Worm (Caenorhabditis elegans) whole organism, young adult: Measurements from ENCODE around the gene ugt-48.

Experiments
- B0019.2 ChIP-seq: fragments of 200-800 bp; sonication (Bioruptor generic); conservative IDR thresholded peaks from 2 replicates; pipeline ENCODE4 v1.3.6; 2022; ENCODE audit warnings: missing genetic modification reagents, missing genetic modification characterization, missing compliant biosample characterization
- B0035.1 ChIP-seq: sonication (generic microtip); optimal IDR thresholded peaks from 2 replicates; lab custom pipeline; 2016; ENCODE audit warnings: missing genetic modification characterization, mild to moderate bottlenecking, missing compliant biosample characterization, missing genotype, missing genetic modification reagents
- B0261.1 ChIP-seq: sonication (generic microtip); optimal IDR thresholded peaks from 2 replicates; lab custom pipeline; 2016; ENCODE audit warnings: mild to moderate bottlenecking, missing genetic modification characterization, moderate library complexity, missing compliant biosample characterization
- B0336.3 ChIP-seq: fragments of 200-800 bp; sonication (Bioruptor generic); IDR thresholded peaks from 2 replicates; pipeline ENCODE4 v1.3.6; 2022; ENCODE audit warnings: missing genetic modification characterization, missing compliant biosample characterization
- C06A6.2 ChIP-seq: fragments of 200-800 bp; sonication (Bioruptor generic); conservative IDR thresholded peaks from 2 replicates; pipeline ENCODE4 v1.3.6; 2022; ENCODE audit warnings: missing genetic modification characterization, missing compliant biosample characterization
- C17E4.6 ChIP-seq: fragments of 200-800 bp; sonication (Bioruptor generic); IDR thresholded peaks from 2 replicates; pipeline ENCODE4 v1.3.6; 2022; ENCODE audit warnings: missing genetic modification reagents, missing genetic modification characterization, missing compliant biosample characterization
- D2030.7 ChIP-seq: fragments of 200-800 bp; sonication (Bioruptor generic); IDR thresholded peaks from 2 replicates; pipeline ENCODE4 v1.3.6; 2022; ENCODE audit warnings: missing genetic modification reagents, missing genetic modification characterization, missing compliant biosample characterization
- F10E7.11 ChIP-seq: sonication (generic microtip); optimal IDR thresholded peaks from 2 replicates; lab custom pipeline; 2017; ENCODE audit warnings: mild to moderate bottlenecking, missing genetic modification characterization, moderate library complexity, missing compliant biosample characterization
- F33H1.4 ChIP-seq: fragments of 200-800 bp; sonication (Bioruptor generic); IDR thresholded peaks from 2 replicates; pipeline ENCODE4 v1.3.6; 2022; ENCODE audit warnings: missing genetic modification reagents, missing genetic modification characterization, missing compliant biosample characterization
- F52B5.7 ChIP-seq: sonication (generic microtip); optimal IDR thresholded peaks from 2 replicates; lab custom pipeline; 2016; ENCODE audit warnings: mild to moderate bottlenecking, missing genetic modification characterization, missing compliant biosample characterization
- F55B11.4 ChIP-seq: sonication (generic microtip); optimal IDR thresholded peaks from 2 replicates; lab custom pipeline; 2016; ENCODE audit warnings: missing compliant biosample characterization, missing genetic modification characterization, borderline replicate concordance; ENCODE audit not compliant: insufficient read depth
- Y53F4B.3 ChIP-seq: fragments of 200-800 bp; sonication (Bioruptor generic); IDR thresholded peaks from 2 replicates; pipeline ENCODE4 v1.3.6; 2022; ENCODE audit warnings: missing genetic modification reagents, missing genetic modification characterization, missing compliant biosample characterization
- Y56A3A.18 ChIP-seq: fragments of 200-800 bp; sonication (Bioruptor generic); IDR thresholded peaks from 2 replicates; pipeline ENCODE4 v1.3.6; 2022; ENCODE audit warnings: missing genetic modification reagents, missing genetic modification characterization, missing compliant biosample characterization
- Y67H2A.10 ChIP-seq: fragments of 200-800 bp; sonication (Bioruptor generic); conservative IDR thresholded peaks from 2 replicates; pipeline ENCODE4 v1.3.6; 2022; ENCODE audit warnings: missing genetic modification reagents, missing genetic modification characterization, missing compliant biosample characterization
- Y79H2A.3 ChIP-seq: fragments of 200-800 bp; sonication (Bioruptor generic); conservative IDR thresholded peaks from 2 replicates; pipeline ENCODE4 v1.3.6; 2022; ENCODE audit warnings: missing genetic modification reagents, missing genetic modification characterization, missing compliant biosample characterization
- Y95B8A.8 ChIP-seq: fragments of 200-800 bp; sonication (Bioruptor generic); IDR thresholded peaks from 2 replicates; pipeline ENCODE4 v1.3.6; 2022; ENCODE audit warnings: missing genetic modification reagents, missing genetic modification characterization, missing compliant biosample characterization
- aptf-3 ChIP-seq: fragments of 200-800 bp; sonication (Bioruptor generic); IDR thresholded peaks from 2 replicates; pipeline ENCODE4 v1.3.6; 2022; ENCODE audit warnings: missing genetic modification characterization, missing compliant biosample characterization
- attf-3 ChIP-seq: fragments of 200-800 bp; sonication (Bioruptor generic); conservative IDR thresholded peaks from 2 replicates; pipeline ENCODE4 v1.3.6; 2022; ENCODE audit warnings: missing genetic modification reagents, missing genetic modification characterization, missing compliant biosample characterization
- attf-5 ChIP-seq: fragments of 200-800 bp; sonication (Bioruptor generic); optimal IDR thresholded peaks from 2 replicates; lab custom pipeline; 2018; ENCODE audit warnings: mild to moderate bottlenecking, missing genetic modification characterization, missing compliant biosample characterization
- attf-6 ChIP-seq: fragments of 200-800 bp; sonication (Bioruptor generic); IDR thresholded peaks from 2 replicates; pipeline ENCODE4 v1.3.6; 2022; ENCODE audit warnings: missing genetic modification reagents, missing genetic modification characterization, missing compliant biosample characterization
- ceh-27 ChIP-seq: fragments of 200-800 bp; sonication (Bioruptor generic); optimal IDR thresholded peaks from 2 replicates; lab custom pipeline; 2018; ENCODE audit warnings: mild to moderate bottlenecking, missing genetic modification characterization, moderate library complexity, missing compliant biosample characterization
- ceh-58 ChIP-seq: fragments of 200-800 bp; sonication (Bioruptor generic); IDR thresholded peaks from 2 replicates; pipeline ENCODE4 v1.3.6; 2022; ENCODE audit warnings: missing genetic modification characterization, missing compliant biosample characterization
- ceh-91 ChIP-seq: fragments of 200-800 bp; sonication (Bioruptor generic); IDR thresholded peaks from 2 replicates; pipeline ENCODE4 v1.3.6; 2022; ENCODE audit warnings: missing genetic modification reagents, missing genetic modification characterization, missing compliant biosample characterization
- die-1 ChIP-seq: sonication (generic microtip); optimal IDR thresholded peaks from 2 replicates; lab custom pipeline; 2016; ENCODE audit warnings: missing genotype, mild to moderate bottlenecking, missing genetic modification characterization, missing compliant biosample characterization
- egl-44 ChIP-seq: fragments of 200-800 bp; sonication (Bioruptor generic); IDR thresholded peaks from 2 replicates; pipeline ENCODE4 v1.3.6; 2022; ENCODE audit warnings: missing genetic modification reagents, missing genetic modification characterization, missing compliant biosample characterization
- hmg-1.2 ChIP-seq: fragments of 200-800 bp; sonication (Bioruptor generic); IDR thresholded peaks from 2 replicates; pipeline ENCODE4 v1.3.6; 2022; ENCODE audit warnings: missing genetic modification reagents, missing genetic modification characterization, missing compliant biosample characterization
- hrde-1 ChIP-seq: sonication (generic microtip); optimal IDR thresholded peaks from 2 replicates; lab custom pipeline; 2016; ENCODE audit warnings: missing genetic modification characterization, mild to moderate bottlenecking, missing compliant biosample characterization, moderate library complexity, missing genotype, missing genetic modification reagents, borderline replicate concordance
- lir-1 ChIP-seq: fragments of 200-800 bp; sonication (Bioruptor generic); conservative IDR thresholded peaks from 2 replicates; pipeline ENCODE4 v1.3.6; 2022; ENCODE audit warnings: missing genetic modification reagents, missing genetic modification characterization, missing compliant biosample characterization
- lsl-1 ChIP-seq: fragments of 200-800 bp; sonication (Bioruptor generic); optimal IDR thresholded peaks from 2 replicates; lab custom pipeline; 2018; ENCODE audit warnings: mild to moderate bottlenecking, missing genetic modification characterization, moderate library complexity, missing compliant biosample characterization
- madf-10 ChIP-seq: sonication (generic microtip); optimal IDR thresholded peaks from 2 replicates; lab custom pipeline; 2016; ENCODE audit warnings: mild to moderate bottlenecking, missing genetic modification characterization, missing compliant biosample characterization
- madf-8 ChIP-seq: fragments of 200-800 bp; sonication (Bioruptor generic); conservative IDR thresholded peaks from 2 replicates; pipeline ENCODE4 v1.3.6; 2022; ENCODE audit warnings: missing genetic modification reagents, missing genetic modification characterization, missing compliant biosample characterization
- mes-4 ChIP-seq: sonication (generic microtip); optimal IDR thresholded peaks from 2 replicates; lab custom pipeline; 2016; ENCODE audit warnings: missing genotype, missing genetic modification characterization, missing compliant biosample characterization
- mxl-1 ChIP-seq: sonication (generic microtip); optimal IDR thresholded peaks from 2 replicates; lab custom pipeline; 2016; ENCODE audit warnings: missing genetic modification characterization, missing compliant biosample characterization
- nfya-1 ChIP-seq: sonication (generic microtip); optimal IDR thresholded peaks from 2 replicates; lab custom pipeline; 2017; ENCODE audit warnings: antibody characterized with exemption, missing compliant biosample characterization, missing genetic modification characterization, borderline replicate concordance; ENCODE audit not compliant: insufficient read depth
- nfya-2 ChIP-seq: fragments of 200-800 bp; sonication (Bioruptor generic); IDR thresholded peaks from 2 replicates; pipeline ENCODE4 v1.3.6; 2022; ENCODE audit warnings: missing genetic modification reagents, missing genetic modification characterization, missing compliant biosample characterization
- nhr-120 ChIP-seq: fragments of 200-800 bp; sonication (Bioruptor generic); IDR thresholded peaks from 2 replicates; pipeline ENCODE4 v1.3.6; 2022; ENCODE audit warnings: missing genetic modification characterization, missing compliant biosample characterization
- nhr-90 ChIP-seq: sonication (generic microtip); optimal IDR thresholded peaks from 2 replicates; lab custom pipeline; 2016; ENCODE audit warnings: missing genotype, mild to moderate bottlenecking, missing genetic modification characterization, missing compliant biosample characterization
- pbrm-1 ChIP-seq: fragments of 200-800 bp; sonication (Bioruptor generic); IDR thresholded peaks from 2 replicates; pipeline ENCODE4 v1.3.6; 2022; ENCODE audit warnings: missing genetic modification reagents, missing genetic modification characterization, missing compliant biosample characterization
- snpc-1.1 ChIP-seq: sonication (generic microtip); optimal IDR thresholded peaks from 2 replicates; lab custom pipeline; 2017; ENCODE audit warnings: missing genetic modification characterization, mild to moderate bottlenecking, missing compliant biosample characterization, antibody characterized with exemption, moderate library complexity, missing genotype, missing genetic modification reagents; ENCODE audit not compliant: insufficient read depth
- snpc-1.3 ChIP-seq: sonication (generic microtip); optimal IDR thresholded peaks from 2 replicates; lab custom pipeline; 2017; ENCODE audit warnings: missing genetic modification characterization, mild to moderate bottlenecking, missing compliant biosample characterization, antibody characterized with exemption, moderate library complexity, missing genotype, missing genetic modification reagents; ENCODE audit not compliant: insufficient read depth
- snpc-4 ChIP-seq, 5 experiments: fragments of 150-350 bp in 1 of 5; sonication (generic microtip) in 4 of 5; optimal IDR thresholded peaks; 2 replicates each; lab custom pipeline; 2014 to 2018; ENCODE audit warnings: missing genetic modification characterization in 5 of 5, missing biosample characterization in 3 of 5, antibody characterized with exemption in 2 of 5, mild to moderate bottlenecking in 2 of 5, missing compliant biosample characterization in 2 of 5, missing genotype in 2 of 5, moderate library complexity in 2 of 5, missing genetic modification reagents in 1 of 5
- somi-1 ChIP-seq: fragments of 200-800 bp; sonication (Bioruptor generic); optimal IDR thresholded peaks from 2 replicates; lab custom pipeline; 2018; ENCODE audit warnings: mild to moderate bottlenecking, missing genetic modification characterization, missing compliant biosample characterization
- tbx-9 ChIP-seq: sonication (generic microtip); optimal IDR thresholded peaks from 2 replicates; lab custom pipeline; 2016; ENCODE audit warnings: borderline replicate concordance, missing genetic modification characterization, inconsistent platforms, missing compliant biosample characterization
- tlf-1 ChIP-seq: fragments of 200-800 bp; sonication (Bioruptor generic); optimal IDR thresholded peaks from 2 replicates; lab custom pipeline; 2018; ENCODE audit warnings: mild to moderate bottlenecking, missing genetic modification characterization, missing compliant biosample characterization
- unc-130 ChIP-seq: sonication (generic microtip); optimal IDR thresholded peaks from 2 replicates; lab custom pipeline; 2016; ENCODE audit warnings: missing genetic modification reagents, missing genetic modification characterization, missing compliant biosample characterization
- ztf-22 ChIP-seq: fragments of 200-800 bp; sonication (Bioruptor generic); optimal IDR thresholded peaks from 2 replicates; lab custom pipeline; 2018; ENCODE audit warnings: mild to moderate bottlenecking, missing genetic modification characterization, moderate library complexity, missing compliant biosample characterization
- ztf-25 ChIP-seq: fragments of 200-800 bp; sonication (Bioruptor generic); IDR thresholded peaks from 2 replicates; pipeline ENCODE4 v1.3.6; 2022; ENCODE audit warnings: missing genetic modification reagents, missing genetic modification characterization, missing compliant biosample characterization
- ztf-3 ChIP-seq: fragments of 200-800 bp; sonication (Bioruptor generic); optimal IDR thresholded peaks from 2 replicates; lab custom pipeline; 2018; ENCODE audit warnings: mild to moderate bottlenecking, missing genetic modification characterization, missing compliant biosample characterization

ugt-48 gene

DNA sequence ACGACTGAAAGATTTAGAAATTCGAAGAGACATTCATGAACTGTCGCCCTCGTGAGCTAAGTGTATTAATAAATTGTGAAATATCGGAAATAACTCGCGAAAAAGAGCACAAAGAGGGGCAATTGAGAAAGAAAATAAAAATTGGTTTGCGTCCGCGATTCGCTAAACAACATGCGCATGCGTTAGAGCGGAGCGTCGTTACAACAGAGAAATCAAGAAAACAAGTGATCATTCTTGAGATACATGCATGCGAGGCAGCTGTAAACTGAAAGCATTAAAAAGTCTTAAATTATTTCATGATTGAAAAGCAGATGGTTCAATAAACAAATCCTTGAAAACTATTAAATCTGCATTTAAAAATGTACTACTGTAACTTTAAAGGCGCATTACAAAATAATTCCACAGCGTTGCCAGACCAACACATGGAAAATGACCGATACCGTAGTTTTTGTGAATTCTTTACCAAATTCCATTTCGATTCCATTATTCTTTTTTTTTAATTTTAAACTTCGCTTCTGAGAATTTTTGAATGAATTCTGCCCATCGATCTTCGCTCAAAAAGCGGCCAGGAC is 11.5 kb downstream of the ugt-48 start, which contains the start of the genes cox-16 and syp-2 (continued):
- TF ChIP-seq ztf-22 (no peak), egl-44 (GFP tag; lab: Robert Waterston, UW) (no peak), nfya-1 (no peak), somi-1 (GFP tag; lab: Kevin White, UChicago) (no peak), snpc-1.1 (tag; lab: Kevin White, UChicago) (no peak), Y67H2A.10 (no peak), attf-6 (no peak), mes-4 (tag; lab: Kevin White, UChicago) (no peak), lir-1 (GFP tag; lab: Robert Waterston, UW) (no peak), tlf-1 (GFP tag; lab: Kevin White, UChicago) (no peak), Y95B8A.8 (GFP tag; lab: Robert Waterston, UW) (no peak), ceh-58 (GFP tag; lab: Robert Waterston, UW) (no peak), aptf-3 (GFP tag; lab: Robert Waterston, UW) (no peak), Y56A3A.18 (no peak), ceh-91 (GFP tag; lab: Robert Waterston, UW) (peak; percentile 82), tbx-9 (no peak), Y79H2A.3 (GFP tag; lab: Robert Waterston, UW) (no peak), madf-10 (tag; lab: Kevin White, UChicago) (no peak), ztf-25 (GFP tag; lab: Robert Waterston, UW) (no peak), attf-5 (GFP tag; lab: Kevin White, UChicago) (no peak), B0035.1 (tag; lab: Kevin White, UChicago) (no peak), hmg-1.2 (GFP tag; lab: Robert Waterston, UW) (peak; percentile 25; the same call in 1 of the 2 replicates), B0336.3 (no peak), C17E4.6 (GFP tag; lab: Robert Waterston, UW) (no peak), nhr-120 (GFP tag; lab: Robert Waterston, UW) (no peak), nfya-2 (no peak), die-1 (no peak), lsl-1 (GFP tag; lab: Kevin White, UChicago) (peak; percentile 98), Y53F4B.3 (GFP tag; lab: Robert Waterston, UW) (no peak), unc-130 (no peak), snpc-1.3 (tag; lab: Kevin White, UChicago) (peak; percentile 31), B0261.1 (no peak), hrde-1 (tag; lab: Kevin White, UChicago) (no peak), pbrm-1 (GFP tag; lab: Robert Waterston, UW) (peak; percentile 32; the same call in 1 of the 2 replicates), F10E7.11 (tag; lab: Kevin White, UChicago) (no peak), C06A6.2 (no peak), mxl-1 (no peak), snpc-4 (GFP tag; optimal IDR thresholded peaks at IDR 0.05; lab: Kevin White, UChicago) (no peak), snpc-4 (tag; optimal IDR thresholded peaks at IDR 0.05; lab: Kevin White, UChicago) (peak in 1 of 4 experiments; percentile 32)

DNA sequence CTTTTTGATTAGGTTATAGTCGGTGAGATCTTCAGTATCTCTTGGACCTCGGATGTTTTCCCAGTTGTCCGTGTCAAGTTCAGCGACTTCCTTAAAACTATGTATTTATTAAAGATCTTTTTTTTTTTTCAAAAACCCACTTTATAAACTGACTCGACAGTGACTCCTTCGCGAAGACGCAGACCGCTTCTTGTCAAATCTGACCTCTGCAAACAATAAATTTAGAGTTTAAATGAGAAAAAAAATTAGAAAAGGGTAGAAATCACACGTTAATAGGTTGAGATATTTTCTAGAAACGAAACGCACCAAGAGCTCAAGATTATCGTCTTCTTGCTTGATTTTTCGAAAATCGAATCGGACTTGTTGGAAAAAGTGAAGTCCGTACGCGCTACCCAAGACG is 12.1 kb downstream of the ugt-48 start, which contains the start of gene C24G6.8:
C24G6.8 (minus strand) TSS at position 101 of the 400 bp plus-strand sequence.
- TF ChIP-seq F33H1.4 (GFP tag; lab: Robert Waterston, UW) (no peak), F55B11.4 (tag; lab: Kevin White, UChicago) (no peak), ceh-27 (GFP tag; lab: Kevin White, UChicago) (no peak), Y95B8A.8 (GFP tag; lab: Robert Waterston, UW) (no peak), nhr-90 (tag; lab: Kevin White, UChicago) (no peak), F52B5.7 (no peak), attf-3 (GFP tag; lab: Robert Waterston, UW) (no peak), D2030.7 (GFP tag; lab: Robert Waterston, UW) (no peak), B0019.2 (no peak), snpc-4 (GFP tag; optimal IDR thresholded peaks at IDR 0.05; lab: Kevin White, UChicago) (no peak), snpc-4 (tag; optimal IDR thresholded peaks at IDR 0.05; lab: Kevin White, UChicago) (no peak), Y67H2A.10 (no peak), C17E4.6 (GFP tag; lab: Robert Waterston, UW) (no peak), B0261.1 (no peak), ztf-3 (GFP tag; lab: Kevin White, UChicago) (no peak), hmg-1.2 (GFP tag; lab: Robert Waterston, UW) (no peak), madf-8 (GFP tag; lab: Robert Waterston, UW) (no peak)
